Worm (Caenorhabditis elegans): ENCODE measurements around the gene cdr-4.

The cdr-4 gene

DNA sequence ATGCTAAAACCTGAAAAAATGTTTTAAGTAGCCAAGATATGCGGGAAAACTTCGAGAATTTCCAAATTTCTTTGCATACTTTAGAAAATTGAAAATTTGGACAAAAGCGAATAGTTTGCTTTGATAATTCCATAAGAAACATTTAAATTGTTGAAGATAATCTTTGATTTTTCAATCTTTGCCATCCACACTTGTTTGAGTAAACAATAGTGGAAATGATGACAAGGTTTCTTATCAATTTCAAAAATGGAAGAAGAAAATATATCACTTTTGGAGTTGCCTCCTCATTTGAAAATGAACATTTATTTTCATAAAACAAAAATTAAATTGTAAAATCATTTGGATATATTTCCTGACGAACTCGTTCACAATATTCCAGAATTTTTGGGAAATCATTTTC lies 5.9 kb upstream of the cdr-4 start:
- TF ChIP-seq unc-62 (GFP tag; optimal IDR thresholded peaks at IDR 0.05) = no peak

DNA sequence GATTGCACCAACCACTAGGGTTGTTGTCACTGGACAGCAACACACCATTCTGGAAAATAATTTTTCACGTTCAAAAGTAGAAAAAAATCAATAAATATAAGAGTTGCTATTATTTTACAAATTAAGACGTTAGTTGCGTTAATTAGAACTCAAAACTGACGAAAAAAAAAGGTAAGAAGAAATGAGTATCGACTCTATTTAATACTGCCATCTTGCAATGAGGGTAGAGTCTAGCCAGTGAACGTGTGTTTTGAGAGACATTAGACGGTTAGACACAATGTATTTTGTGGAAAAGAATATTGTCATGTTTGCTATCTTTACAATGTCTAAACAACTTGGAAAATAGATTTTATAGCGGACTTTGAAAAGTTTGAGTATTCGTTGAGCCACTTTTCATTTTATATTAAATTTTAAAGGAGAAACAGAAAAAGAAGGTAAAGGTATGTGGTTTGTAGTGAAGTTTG lies 5.3 kb upstream of the cdr-4 start, which contains the start of gene cdr-6:
Gene cdr-6, minus strand, starts transcription at position 51 of the 464 bp plus-strand sequence.
- no peak for TF ChIP-seq unc-62 (GFP tag; optimal IDR thresholded peaks at IDR 0.05)

- no peak for TF ChIP-seq unc-62 (GFP tag; optimal IDR thresholded peaks at IDR 0.05)
These were observed 3.9 kb upstream of the cdr-4 start for ce11 chrV:12412321-12412720.

ce11 chrV:12411909-12412308 lies 3.5 kb upstream of the cdr-4 start, which contains the start of gene cdr-7:
Gene cdr-7, minus strand, starts transcription at chrV:12412113.
- TF ChIP-seq unc-62 (GFP tag; optimal IDR thresholded peaks at IDR 0.05) = no peak

DNA sequence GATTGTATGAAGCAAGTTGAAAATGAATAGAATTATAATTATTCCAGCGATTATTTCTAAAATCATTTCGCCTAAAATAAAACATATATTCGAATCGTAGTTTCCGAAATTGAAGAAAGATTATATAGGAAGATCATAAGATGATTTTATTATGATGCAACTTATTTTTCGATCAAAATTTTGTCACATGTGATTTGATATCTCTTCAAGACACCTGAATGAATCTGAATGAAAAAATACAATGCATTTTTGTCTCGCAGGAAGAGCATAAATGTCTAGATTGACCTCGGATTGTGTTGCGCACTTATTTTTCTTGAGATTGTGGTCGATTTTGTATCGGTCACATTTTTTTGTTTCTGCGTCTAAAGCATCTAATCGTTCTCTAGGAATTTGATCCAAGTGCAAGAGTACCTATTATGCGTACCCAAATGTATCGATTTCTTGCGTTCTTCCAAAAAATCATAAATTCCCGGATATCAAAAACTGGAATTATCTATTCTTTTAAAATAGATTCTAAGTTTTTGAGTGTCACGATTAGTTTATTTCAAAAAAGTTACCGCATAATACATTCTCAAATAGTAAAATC lies 2.1 kb upstream of the cdr-4 start, which contains the start of gene hrg-2:
Gene hrg-2, minus strand, starts transcription at position 98 of the 586 bp plus-strand sequence.
- TF ChIP-seq unc-62 (GFP tag; optimal IDR thresholded peaks at IDR 0.05) = no peak

- no peak for TF ChIP-seq unc-62 (GFP tag; optimal IDR thresholded peaks at IDR 0.05)
These were observed 571 bp upstream of the cdr-4 start for ce11 chrV:12408996-12409395.

DNA sequence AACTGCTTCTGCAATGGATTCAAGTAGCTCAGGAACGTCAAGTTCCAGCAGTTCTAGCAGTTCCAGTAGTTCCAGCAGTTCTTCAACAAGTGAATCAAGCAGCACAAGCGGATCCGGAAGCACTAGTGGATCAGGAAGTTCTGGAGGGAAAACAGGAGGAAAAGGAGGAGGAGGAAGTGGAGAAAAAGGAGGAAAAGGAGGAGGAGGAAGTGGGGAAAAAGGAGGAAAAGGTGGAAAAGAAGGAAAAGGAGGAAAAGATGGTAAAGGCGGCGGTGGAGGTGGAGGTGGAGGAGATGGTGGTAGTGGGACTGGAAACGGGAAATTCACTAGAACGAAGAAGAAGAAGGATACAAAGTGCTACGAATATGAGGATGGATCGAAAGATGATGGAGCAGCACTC lies 1.9 kb downstream of the cdr-4 start:
- TF ChIP-seq unc-62 (GFP tag; optimal IDR thresholded peaks at IDR 0.05) = no peak

ce11 chrV:12405929-12406328 lies 2.5 kb downstream of the cdr-4 start, which contains the start of gene K01D12.10:
Gene K01D12.10, plus strand, starts transcription at chrV:12406229.
- no peak for TF ChIP-seq unc-62 (GFP tag; optimal IDR thresholded peaks at IDR 0.05)

DNA sequence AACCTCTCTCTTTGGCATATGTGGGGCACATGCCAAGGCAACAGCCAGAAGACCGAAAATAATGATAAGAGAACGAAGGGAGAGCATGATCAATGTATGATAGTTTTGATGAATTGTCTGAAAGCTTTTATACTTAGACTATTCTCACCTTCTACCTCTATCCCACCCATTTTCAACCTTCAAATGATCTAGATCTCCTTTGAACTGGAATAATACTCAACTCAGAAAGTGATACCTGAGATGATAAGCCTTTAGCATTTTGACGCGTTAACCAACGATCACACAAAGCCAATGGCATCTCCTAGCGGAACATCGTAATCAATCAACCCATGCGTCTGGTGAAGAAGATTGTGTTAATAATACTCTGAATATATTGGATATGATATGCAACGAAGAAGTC lies 3.9 kb downstream of the cdr-4 start, which contains the start of gene K01D12.9:
Gene K01D12.9, minus strand, starts transcription at position 101 of the 400 bp plus-strand sequence.
- TF ChIP-seq unc-62 (GFP tag; optimal IDR thresholded peaks at IDR 0.05) = no peak

ce11 chrV:12402355-12402754 lies 6.1 kb downstream of the cdr-4 start, which contains the start of gene K01D12.8:
Gene K01D12.8, plus strand, starts transcription at chrV:12402655.
- TF ChIP-seq unc-62 (GFP tag; optimal IDR thresholded peaks at IDR 0.05) = no peak

- TF ChIP-seq unc-62 (GFP tag; optimal IDR thresholded peaks at IDR 0.05) = no peak
These were observed 7.0 kb downstream of the cdr-4 start, which contains the start of gene K01D12.7 for ce11 chrV:12401383-12401782. Gene K01D12.7, minus strand, starts transcription at chrV:12401483.

DNA sequence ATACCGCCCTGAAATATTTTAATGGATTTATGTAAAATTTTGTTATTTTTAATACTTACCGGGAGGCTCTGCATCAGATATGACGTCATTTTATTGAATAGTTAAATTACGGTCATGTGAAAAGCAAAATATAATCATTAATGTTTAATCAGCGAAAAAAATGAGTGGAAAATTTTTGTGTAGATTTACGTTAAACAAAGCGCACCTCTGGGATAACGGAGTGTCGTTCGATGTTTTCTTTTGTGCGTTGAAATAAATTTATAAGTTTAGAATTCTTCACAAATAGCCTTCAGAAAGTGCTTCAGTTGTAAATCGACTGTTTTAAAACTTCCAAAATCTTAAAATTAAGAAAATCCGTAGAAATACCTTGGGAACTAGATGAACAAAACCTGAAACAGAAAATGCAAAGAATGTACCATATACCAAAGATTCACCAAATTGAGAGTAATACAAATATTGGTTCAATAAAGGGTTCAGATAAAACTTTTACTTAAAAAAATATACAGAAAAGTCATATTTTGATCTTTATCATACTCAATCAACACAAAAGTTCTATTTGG lies 7.7 kb downstream of the cdr-4 start, which contains the start of the genes K01D12.20 and miga-1:
Gene K01D12.20, minus strand, starts transcription at position 138 of the 560 bp plus-strand sequence.
Gene miga-1, minus strand, starts transcription at position 183 of the 560 bp plus-strand sequence.
- TF ChIP-seq unc-62 (GFP tag; optimal IDR thresholded peaks at IDR 0.05) = no peak

- TF ChIP-seq unc-62 (GFP tag; optimal IDR thresholded peaks at IDR 0.05) = no peak
These were observed 10.9 kb downstream of the cdr-4 start, which contains the start of gene K01D12.5 for ce11 chrV:12397545-12397944. Gene K01D12.5, plus strand, starts transcription at chrV:12397845.

ce11 chrV:12395699-12396098 lies 12.7 kb downstream of the cdr-4 start, which contains the start of gene twk-14:
Gene twk-14, minus strand, starts transcription at chrV:12395706.
- no peak for TF ChIP-seq unc-62 (GFP tag; optimal IDR thresholded peaks at IDR 0.05)

DNA sequence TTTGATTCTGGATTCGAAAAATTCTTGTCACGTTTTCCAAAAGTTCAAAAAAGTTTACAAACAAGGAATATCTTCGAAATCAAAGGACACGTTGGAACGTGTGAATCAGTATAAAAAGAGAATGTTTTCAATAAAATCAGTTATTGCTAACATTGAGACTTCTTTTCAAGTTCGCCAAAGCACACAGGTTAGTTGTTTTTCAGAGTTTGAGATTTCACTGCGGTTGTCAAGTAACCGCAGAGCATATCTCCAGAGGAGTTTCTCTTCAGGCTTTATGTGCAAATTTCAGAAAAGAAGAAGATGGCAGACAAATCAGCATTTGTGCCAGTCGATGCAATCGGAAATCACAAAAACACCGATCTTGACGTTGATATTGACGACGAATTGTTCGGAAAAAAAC lies 22.3 kb downstream of the cdr-4 start, which contains the start of gene K01D12.15:
Gene K01D12.15, plus strand, starts transcription at position 301 of the 400 bp plus-strand sequence.
- TF ChIP-seq unc-62 (GFP tag; optimal IDR thresholded peaks at IDR 0.05) = no peak

ce11 chrV:12377256-12377655 lies 31.2 kb downstream of the cdr-4 start, which contains the start of gene K01D12.1:
Gene K01D12.1, plus strand, starts transcription at chrV:12377556.
- no peak for TF ChIP-seq unc-62 (GFP tag; optimal IDR thresholded peaks at IDR 0.05)
